Worm (Caenorhabditis elegans): ENCODE results near the gene fbxc-49.

fbxc-49 gene

ce11 chrII:2099139-2099976 lies 15.4 kb downstream of the fbxc-49 start, which contains the start of gene math-42:
TSS of gene math-42 (plus strand) at chrII:2099926.
- TF ChIP-seq xbp-1 (tag; optimal IDR thresholded peaks at IDR 0.05) (no peak), nhr-20 (tag; optimal IDR thresholded peaks at IDR 0.05) (no peak), dpl-1 (GFP tag; optimal IDR thresholded peaks at IDR 0.05) (no peak), egl-13 (tag; optimal IDR thresholded peaks at IDR 0.05) (no peak), lin-15B (tag; optimal IDR thresholded peaks at IDR 0.05) (no peak), ceh-88 (GFP tag; IDR thresholded peaks at IDR 0.05) (no peak), elt-2 (tag; optimal IDR thresholded peaks at IDR 0.05) (peak; percentile 38)

- no peak for TF ChIP-seq jun-1 (tag; optimal IDR thresholded peaks at IDR 0.05)
- no peak for TF ChIP-seq F16B12.6 (tag; optimal IDR thresholded peaks at IDR 0.05)
- no peak for TF ChIP-seq nhr-90 (tag; optimal IDR thresholded peaks at IDR 0.05; ENCODE audit: poor library complexity)
- no peak for TF ChIP-seq dpl-1 (GFP tag; optimal IDR thresholded peaks at IDR 0.05)
- no peak for TF ChIP-seq ztf-11 (tag; optimal IDR thresholded peaks at IDR 0.05)
- no peak for TF ChIP-seq fkh-8 (tag; optimal IDR thresholded peaks at IDR 0.05)
- no peak for TF ChIP-seq lsy-2 (tag; optimal IDR thresholded peaks at IDR 0.05)
- TF ChIP-seq snpc-4 (tag; optimal IDR thresholded peaks at IDR 0.05): no peak
- TF ChIP-seq swsn-7 (tag; optimal IDR thresholded peaks at IDR 0.05): no peak
- no peak for TF ChIP-seq aha-1 (tag; optimal IDR thresholded peaks at IDR 0.05)
- TF ChIP-seq pqm-1 (tag; optimal IDR thresholded peaks at IDR 0.05): no peak
- TF ChIP-seq ceh-63 (GFP tag; optimal IDR thresholded peaks at IDR 0.05): no peak
- TF ChIP-seq nhr-28 (tag; optimal IDR thresholded peaks at IDR 0.05): no peak
- no peak for TF ChIP-seq fkh-4 (tag; optimal IDR thresholded peaks at IDR 0.05; ENCODE audit: borderline replicate concordance)
- no peak for TF ChIP-seq hlh-4 (tag; optimal IDR thresholded peaks at IDR 0.05)
- TF ChIP-seq egl-13 (tag; optimal IDR thresholded peaks at IDR 0.05): no peak
- no peak for TF ChIP-seq nhr-19 (GFP tag; conservative IDR thresholded peaks at IDR 0.05)
- TF ChIP-seq hlh-17 (GFP tag; optimal IDR thresholded peaks at IDR 0.05; ENCODE audit: borderline replicate concordance): no peak
Measured at ce11 chrII:2108295-2108694, 24.4 kb downstream of the fbxc-49 start, which contains the start of gene R52.4. TSS of gene R52.4 (minus strand) at chrII:2108395.

ce11 chrII:2109943-2110342 lies 26.0 kb downstream of the fbxc-49 start, which contains the start of gene R52.5:
TSS of gene R52.5 (minus strand) at chrII:2110043.
- TF ChIP-seq blmp-1 (tag; optimal IDR thresholded peaks at IDR 0.05) (peak; percentile 54), dsc-1 (tag; optimal IDR thresholded peaks at IDR 0.05) (no peak), rnt-1 (tag; optimal IDR thresholded peaks at IDR 0.05) (no peak)

- peak; percentile 1 for TF ChIP-seq blmp-1 (tag; optimal IDR thresholded peaks at IDR 0.05)
- TF ChIP-seq ces-1 (GFP tag; optimal IDR thresholded peaks at IDR 0.05): no peak
Measured at ce11 chrII:2112948-2113347, 29.0 kb downstream of the fbxc-49 start, which contains the start of gene R52.6. TSS of gene R52.6 (minus strand) at chrII:2113048.

ce11 chrII:2114488-2114887 lies 30.6 kb downstream of the fbxc-49 start:
- no peak for TF ChIP-seq nhr-237 (tag; optimal IDR thresholded peaks at IDR 0.05)

ce11 chrII:2116794-2117193 lies 32.9 kb downstream of the fbxc-49 start, which contains the start of gene srh-195:
TSS of gene srh-195 (minus strand) at chrII:2116894.
- TF ChIP-seq lin-35 (GFP tag; optimal IDR thresholded peaks at IDR 0.05) (no peak), blmp-1 (tag; optimal IDR thresholded peaks at IDR 0.05) (no peak)
